Worm (Caenorhabditis elegans): ENCODE results near the gene fzr-1.

fzr-1 gene

DNA sequence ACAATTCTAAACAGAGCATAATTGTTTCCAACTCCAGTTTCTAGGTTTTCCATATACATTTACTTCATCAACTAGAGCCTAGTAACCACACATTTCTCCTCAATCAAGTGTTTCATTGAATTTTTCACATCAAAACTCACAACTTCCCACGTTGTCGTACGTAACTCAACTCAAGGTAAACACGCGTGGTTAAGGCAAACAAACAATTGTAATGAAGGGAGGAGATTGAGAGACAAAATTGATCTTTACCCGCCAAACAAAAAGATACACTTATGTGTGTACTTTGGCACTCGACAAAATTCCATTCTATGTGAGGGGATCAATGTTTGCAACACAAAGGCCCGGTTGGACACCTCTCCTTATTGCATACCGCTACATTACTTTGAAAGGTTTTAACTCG lies 38.9 kb downstream of the fzr-1 start, which contains the start of gene nhr-19:
Gene nhr-19, minus strand, starts transcription at position 191 of the 400 bp plus-strand sequence.
- TF ChIP-seq pha-4 (tag; optimal IDR thresholded peaks at IDR 0.05) = peak; percentile 10
- no peak for TF ChIP-seq lin-13 (tag; optimal IDR thresholded peaks at IDR 0.05)

- TF ChIP-seq M03D4.4 (tag; optimal IDR thresholded peaks at IDR 0.05) (no peak), mab-5 (tag; optimal IDR thresholded peaks at IDR 0.05) (no peak)
Measured at ce11 chrII:9604685-9605084, 39.6 kb downstream of the fzr-1 start.

- TF ChIP-seq cnd-1 (tag; optimal IDR thresholded peaks at IDR 0.05) = no peak
- TF ChIP-seq lsy-2 (tag; optimal IDR thresholded peaks at IDR 0.05) = no peak
- TF ChIP-seq ham-2 (GFP tag; optimal IDR thresholded peaks at IDR 0.05) = no peak
- TF ChIP-seq pha-4 (tag; optimal IDR thresholded peaks at IDR 0.05) = no peak
- no peak for TF ChIP-seq unc-39 (tag; optimal IDR thresholded peaks at IDR 0.05)
- TF ChIP-seq lin-13 (tag; optimal IDR thresholded peaks at IDR 0.05) = no peak
- no peak for TF ChIP-seq blmp-1 (tag; optimal IDR thresholded peaks at IDR 0.05)
- no peak for TF ChIP-seq ceh-83 (GFP tag; optimal IDR thresholded peaks at IDR 0.05)
- TF ChIP-seq hlh-1 (tag; optimal IDR thresholded peaks at IDR 0.05) = no peak
- no peak for TF ChIP-seq nhr-28 (tag; optimal IDR thresholded peaks at IDR 0.05)
Measured at ce11 chrII:9604063-9604462, 40.2 kb downstream of the fzr-1 start.

DNA sequence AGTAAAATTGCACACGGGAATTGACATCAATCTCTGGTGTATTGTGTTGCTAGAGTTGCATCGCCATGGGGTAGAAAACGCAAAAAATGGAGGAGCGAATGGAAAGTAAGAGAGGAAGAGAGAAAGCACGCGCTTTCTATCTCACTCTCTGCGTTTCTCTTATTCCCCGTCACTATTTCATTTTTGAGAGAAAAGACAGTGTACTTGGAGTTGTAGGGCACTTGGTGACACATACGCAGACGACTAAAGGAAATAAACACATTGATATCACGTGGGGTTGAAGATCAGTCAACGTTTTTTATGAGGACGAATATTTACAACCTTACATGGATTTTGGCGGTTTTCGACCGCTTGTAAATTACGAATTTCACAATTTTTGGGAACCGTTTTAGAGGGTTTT lies 40.8 kb downstream of the fzr-1 start:
- TF ChIP-seq hlh-1 (tag; optimal IDR thresholded peaks at IDR 0.05) = peak; percentile 65
- TF ChIP-seq nhr-237 (tag; optimal IDR thresholded peaks at IDR 0.05) = peak; percentile 80
- no peak for TF ChIP-seq ceh-83 (GFP tag; optimal IDR thresholded peaks at IDR 0.05)
- no peak for TF ChIP-seq sem-2 (GFP tag; optimal IDR thresholded peaks at IDR 0.05)
- peak; percentile 3 for TF ChIP-seq mab-5 (tag; optimal IDR thresholded peaks at IDR 0.05)
- no peak for TF ChIP-seq elt-3 (tag; optimal IDR thresholded peaks at IDR 0.05)
- no peak for TF ChIP-seq nhr-12 (tag; optimal IDR thresholded peaks at IDR 0.05)
- TF ChIP-seq nhr-28 (tag; optimal IDR thresholded peaks at IDR 0.05) = peak; percentile 28
- peak; percentile 32 for TF ChIP-seq mep-1 (tag; optimal IDR thresholded peaks at IDR 0.05)
- TF ChIP-seq nhr-76 (tag; optimal IDR thresholded peaks at IDR 0.05) = no peak
- TF ChIP-seq unc-62 (GFP tag; optimal IDR thresholded peaks at IDR 0.05) = peak; percentile 80
- peak; percentile 75 for TF ChIP-seq unc-120 (tag; optimal IDR thresholded peaks at IDR 0.05; ENCODE audit: poor library complexity, severe bottlenecking)
- TF ChIP-seq cnd-1 (tag; optimal IDR thresholded peaks at IDR 0.05) = no peak
- peak; percentile 34 for TF ChIP-seq lsy-2 (tag; optimal IDR thresholded peaks at IDR 0.05)
- TF ChIP-seq pha-4 (tag; optimal IDR thresholded peaks at IDR 0.05) = peak; percentile 68
- no peak for TF ChIP-seq blmp-1 (tag; optimal IDR thresholded peaks at IDR 0.05)

ce11 chrII:9602566-9602965 lies 41.7 kb downstream of the fzr-1 start:
- TF ChIP-seq pha-4 (tag; optimal IDR thresholded peaks at IDR 0.05) (no peak), lin-32 (GFP tag; optimal IDR thresholded peaks at IDR 0.05) (no peak), ztf-11 (tag; optimal IDR thresholded peaks at IDR 0.05) (no peak), ceh-39 (tag; optimal IDR thresholded peaks at IDR 0.05) (no peak)

- TF ChIP-seq ces-1 (GFP tag; optimal IDR thresholded peaks at IDR 0.05) = no peak
- TF ChIP-seq unc-62 (GFP tag; optimal IDR thresholded peaks at IDR 0.05) = no peak
- no peak for TF ChIP-seq mep-1 (tag; optimal IDR thresholded peaks at IDR 0.05)
- TF ChIP-seq elt-3 (tag; optimal IDR thresholded peaks at IDR 0.05) = no peak
Measured at ce11 chrII:9601679-9602078, 42.6 kb downstream of the fzr-1 start.

- TF ChIP-seq unc-120 (tag; optimal IDR thresholded peaks at IDR 0.05; ENCODE audit: poor library complexity, severe bottlenecking) = peak; percentile 5
- no peak for TF ChIP-seq nhr-28 (tag; optimal IDR thresholded peaks at IDR 0.05)
- TF ChIP-seq sem-2 (GFP tag; optimal IDR thresholded peaks at IDR 0.05) = no peak
- no peak for TF ChIP-seq mab-5 (tag; optimal IDR thresholded peaks at IDR 0.05)
Measured at ce11 chrII:9601069-9601468, 43.2 kb downstream of the fzr-1 start.

DNA sequence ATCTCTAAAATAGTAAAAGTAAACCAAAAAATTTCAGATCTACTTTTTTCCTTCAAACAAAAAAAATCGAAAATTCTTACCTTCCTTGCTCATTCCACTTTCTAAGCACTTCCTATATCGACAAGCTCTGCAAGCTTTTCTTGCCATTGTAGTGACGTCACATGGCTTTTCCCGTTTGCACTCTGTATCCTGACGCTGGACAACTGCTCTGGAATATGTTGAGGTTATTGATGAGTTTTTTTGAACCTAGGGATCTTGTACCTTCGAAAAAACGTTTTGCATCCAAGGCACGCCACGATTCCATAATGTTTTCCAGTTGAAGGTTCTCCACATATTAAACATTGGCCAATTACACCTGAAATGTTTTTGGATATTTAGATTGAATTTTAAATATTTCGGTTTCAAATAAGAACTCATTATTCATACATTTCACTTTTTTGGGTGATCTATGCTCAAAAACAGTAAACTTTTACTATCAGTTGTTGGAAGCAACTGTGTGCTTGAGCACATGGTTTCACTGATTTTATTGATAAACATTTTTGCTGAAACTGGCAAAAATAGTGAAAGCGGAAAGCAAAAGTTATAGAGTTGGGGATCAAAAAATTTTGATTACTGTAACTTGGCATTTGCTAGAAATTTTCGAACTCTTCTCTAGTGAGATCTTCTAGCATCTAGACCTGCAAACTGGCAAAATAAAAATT lies 44.1 kb downstream of the fzr-1 start:
- TF ChIP-seq mep-1 (tag; optimal IDR thresholded peaks at IDR 0.05) (no peak), sem-2 (GFP tag; optimal IDR thresholded peaks at IDR 0.05) (no peak), ceh-39 (tag; optimal IDR thresholded peaks at IDR 0.05) (no peak)

Measured in whole organism, mixed stage, embryonic.